Fruit fly (Drosophila melanogaster) whole organism, embryonic: ENCODE measurements around the gene CG4020.

ENCODE experiments used
- CG8478 ChIP-seq: fragments of >200 bp; optimal IDR thresholded peaks from 2 replicates; lab custom pipeline; 2018
- Hr39 ChIP-seq: fragments of >200 bp; optimal IDR thresholded peaks from 2 replicates; lab custom pipeline; 2017
- Rfx ChIP-seq: fragments of 200-800 bp; sonication (Bioruptor generic); IDR thresholded peaks from 2 replicates; pipeline ENCODE4 v1.3.6; 2022; ENCODE audit warnings: missing biosample characterization, missing genetic modification characterization
- esg ChIP-seq: fragments of 200-800 bp; sonication (Bioruptor generic); conservative IDR thresholded peaks from 2 replicates; pipeline ENCODE4 v1.3.6; 2022; ENCODE audit warnings: missing biosample characterization, missing genetic modification characterization
- ssp ChIP-seq: fragments of 200-800 bp; sonication (Bioruptor generic); IDR thresholded peaks from 2 replicates; pipeline ENCODE4 v1.3.6; 2022; ENCODE audit warnings: missing biosample characterization, missing genetic modification characterization
- unc-4 ChIP-seq: fragments of 200-800 bp; sonication (Bioruptor generic); IDR thresholded peaks from 2 replicates; pipeline ENCODE4 v1.3.6; 2022; ENCODE audit warnings: missing biosample characterization, missing genetic modification characterization; ENCODE audit not compliant: partially characterized antibody

dm6 chrX:5918499-5919126 is 13.1 kb downstream of the CG4020 start:
- TF ChIP-seq unc-4: peak; percentile 61
- TF ChIP-seq esg: peak; percentile 99
- TF ChIP-seq ssp (GFP tag; lab: Robert Waterston, UW): peak; percentile 96
- TF ChIP-seq Rfx (GFP tag; lab: Robert Waterston, UW): peak; percentile 100
- TF ChIP-seq Hr39 (lab: Kevin White, UChicago): no peak
- TF ChIP-seq CG8478 (lab: Kevin White, UChicago): no peak
